Fruit fly (Drosophila melanogaster) whole organism, embryonic: ENCODE data around the gene CG46059.
A peak's percentile ranks its signal among the peaks of the same experiment; 100 is the strongest.

ENCODE experiments used
- BEAF-32 ChIP-seq: fragments of 200-800 bp; sonication (Bioruptor generic); optimal IDR thresholded peaks from 3 replicates; lab custom pipeline; 2017; ENCODE audit warnings: missing biosample characterization, missing genetic modification characterization, mild to moderate bottlenecking, moderate library complexity, missing genetic modification reagents
- BtbVII ChIP-seq: fragments of 200-800 bp; sonication (Bioruptor generic); optimal IDR thresholded peaks from 3 replicates; lab custom pipeline; 2017; ENCODE audit warnings: missing biosample characterization, mild to moderate bottlenecking, missing genetic modification characterization
- CG10267 ChIP-seq: fragments of 200-800 bp; sonication (Bioruptor generic); optimal IDR thresholded peaks from 2 replicates; lab custom pipeline; 2018; ENCODE audit warnings: missing biosample characterization, mild to moderate bottlenecking, missing genetic modification characterization, moderate library complexity
- CG10979 ChIP-seq: fragments of 200-800 bp; sonication (Bioruptor generic); optimal IDR thresholded peaks from 2 replicates; lab custom pipeline; 2018; ENCODE audit warnings: missing biosample characterization, mild to moderate bottlenecking, missing genetic modification characterization, moderate library complexity
- CG12391 ChIP-seq: fragments of 200-800 bp; sonication (Bioruptor generic); optimal IDR thresholded peaks from 3 replicates; lab custom pipeline; 2018; ENCODE audit warnings: missing biosample characterization, mild to moderate bottlenecking, missing genetic modification characterization, moderate library complexity
- CG14710 ChIP-seq: fragments of 200-800 bp; sonication (Bioruptor generic); optimal IDR thresholded peaks from 3 replicates; lab custom pipeline; 2019; ENCODE audit warnings: missing biosample characterization, mild to moderate bottlenecking, missing genetic modification characterization, moderate library complexity
- CG14860 ChIP-seq: fragments of 200-800 bp; sonication (Bioruptor generic); IDR thresholded peaks from 3 replicates; pipeline ENCODE4 v1.3.6; 2022; ENCODE audit warnings: missing biosample characterization, missing genetic modification characterization; ENCODE audit not compliant: partially characterized antibody
- CG1529 ChIP-seq: fragments of 200-800 bp; sonication (Bioruptor generic); optimal IDR thresholded peaks from 3 replicates; lab custom pipeline; 2018; ENCODE audit warnings: missing biosample characterization, missing genetic modification characterization
- CG1603 ChIP-seq: fragments of 200-800 bp; sonication (Bioruptor generic); optimal IDR thresholded peaks from 2 replicates; lab custom pipeline; 2019; ENCODE audit warnings: missing biosample characterization, mild to moderate bottlenecking, missing genetic modification characterization, moderate library complexity
- CG1647 ChIP-seq: fragments of 200-800 bp; sonication (Bioruptor generic); optimal IDR thresholded peaks from 3 replicates; lab custom pipeline; 2016; ENCODE audit warnings: missing biosample characterization, missing genetic modification characterization
- CG17361 ChIP-seq: fragments of 200-800 bp; sonication (Bioruptor generic); IDR thresholded peaks from 3 replicates; pipeline ENCODE4 v1.3.6; 2022; ENCODE audit warnings: missing biosample characterization, missing genetic modification characterization
- CG17612 ChIP-seq: fragments of 200-800 bp; sonication (Bioruptor generic); IDR thresholded peaks from 2 replicates; pipeline ENCODE4 v1.3.6; 2022; ENCODE audit warnings: missing biosample characterization, missing genetic modification characterization
- CG18599 ChIP-seq: fragments of 200-800 bp; sonication (Bioruptor generic); optimal IDR thresholded peaks from 3 replicates; lab custom pipeline; 2017; ENCODE audit warnings: missing biosample characterization, missing genetic modification characterization, mild to moderate bottlenecking, moderate library complexity, missing genetic modification reagents
- CG33213 ChIP-seq: fragments of 200-800 bp; sonication (Bioruptor generic); optimal IDR thresholded peaks from 3 replicates; lab custom pipeline; 2016; ENCODE audit warnings: missing biosample characterization, missing genetic modification characterization
- CG34224 ChIP-seq: fragments of 200-800 bp; sonication (Bioruptor generic); IDR thresholded peaks from 3 replicates; pipeline ENCODE4 v1.3.6; 2022; ENCODE audit warnings: missing biosample characterization, missing genetic modification characterization; ENCODE audit not compliant: partially characterized antibody
- CG5245 ChIP-seq: fragments of 200-800 bp; sonication (Bioruptor generic); optimal IDR thresholded peaks from 3 replicates; lab custom pipeline; 2016; ENCODE audit warnings: missing biosample characterization, missing genetic modification characterization
- CG6254 ChIP-seq: fragments of 200-800 bp; sonication (Bioruptor generic); optimal IDR thresholded peaks from 3 replicates; lab custom pipeline; 2017; ENCODE audit warnings: mild to moderate bottlenecking, missing biosample characterization, missing genetic modification reagents, missing genetic modification characterization
- CG8290 ChIP-seq, 3 experiments: fragments of 200-800 bp; sonication (Bioruptor generic); optimal IDR thresholded peaks; 2 replicates each; lab custom pipeline; 2016 to 2019; ENCODE audit warnings: missing biosample characterization in 3 of 3, missing genetic modification characterization in 3 of 3, mild to moderate bottlenecking in 2 of 3, moderate library complexity in 1 of 3
- CHES-1-like ChIP-seq: fragments of 200-800 bp; sonication (Bioruptor generic); optimal IDR thresholded peaks from 2 replicates; lab custom pipeline; 2016; ENCODE audit warnings: missing biosample characterization, missing genetic modification characterization
- CoRest ChIP-seq: fragments of 200-800 bp; sonication (Bioruptor generic); optimal IDR thresholded peaks from 3 replicates; lab custom pipeline; 2018; ENCODE audit warnings: missing biosample characterization, mild to moderate bottlenecking, missing genetic modification characterization, moderate library complexity
- Dp ChIP-seq: fragments of 200-800 bp; sonication (Bioruptor generic); optimal IDR thresholded peaks from 2 replicates; lab custom pipeline; 2018; ENCODE audit warnings: missing biosample characterization, mild to moderate bottlenecking, missing genetic modification characterization, moderate library complexity
- Elba2 ChIP-seq: fragments of 200-800 bp; sonication (Bioruptor generic); optimal IDR thresholded peaks from 3 replicates; lab custom pipeline; 2016; ENCODE audit warnings: missing biosample characterization, missing genetic modification characterization
- Ets97D ChIP-seq: fragments of 200-800 bp; sonication (Bioruptor generic); optimal IDR thresholded peaks from 3 replicates; lab custom pipeline; 2016; ENCODE audit warnings: missing biosample characterization, missing genetic modification characterization
- HLH54F ChIP-seq: fragments of 200-800 bp; sonication (Bioruptor generic); optimal IDR thresholded peaks from 3 replicates; lab custom pipeline; 2016; ENCODE audit warnings: missing biosample characterization, missing genetic modification characterization
- Kr ChIP-seq: fragments of 200-800 bp; sonication (Bioruptor generic); optimal IDR thresholded peaks from 2 replicates; lab custom pipeline; 2017; ENCODE audit warnings: missing biosample characterization, mild to moderate bottlenecking, missing genetic modification characterization
- Lim3 ChIP-seq: fragments of 200-800 bp; sonication (Bioruptor generic); IDR thresholded peaks from 2 replicates; pipeline ENCODE4 v1.3.6; 2022; ENCODE audit warnings: missing biosample characterization, missing genetic modification characterization
- MBD-R2 ChIP-seq: fragments of 200-800 bp; sonication (Bioruptor generic); IDR thresholded peaks from 2 replicates; pipeline ENCODE4 v1.3.6; 2022; ENCODE audit warnings: missing biosample characterization, missing genetic modification characterization
- Meics ChIP-seq: fragments of 200-800 bp; sonication (Bioruptor generic); optimal IDR thresholded peaks from 2 replicates; lab custom pipeline; 2017; ENCODE audit warnings: missing biosample characterization, mild to moderate bottlenecking, missing genetic modification characterization
- Myb ChIP-seq: fragments of 200-800 bp; sonication (Bioruptor generic); optimal IDR thresholded peaks from 2 replicates; lab custom pipeline; 2016; ENCODE audit warnings: missing biosample characterization, missing genetic modification characterization
- NC2α ChIP-seq: fragments of 200-800 bp; sonication (Bioruptor generic); optimal IDR thresholded peaks from 2 replicates; lab custom pipeline; 2016; ENCODE audit warnings: missing biosample characterization, missing genetic modification characterization
- Ravus ChIP-seq: fragments of 200-800 bp; sonication (Bioruptor generic); IDR thresholded peaks from 2 replicates; pipeline ENCODE4 v1.3.6; 2022; ENCODE audit warnings: missing biosample characterization, missing genetic modification characterization
- Six4 ChIP-seq: fragments of 200-800 bp; sonication (Bioruptor generic); optimal IDR thresholded peaks from 2 replicates; lab custom pipeline; 2016; ENCODE audit warnings: missing biosample characterization, missing genetic modification characterization
- caup ChIP-seq: fragments of 200-800 bp; sonication (Bioruptor generic); optimal IDR thresholded peaks from 3 replicates; lab custom pipeline; 2017; ENCODE audit warnings: missing biosample characterization, mild to moderate bottlenecking, missing genetic modification characterization, moderate library complexity; ENCODE audit not compliant: severe bottlenecking
- chm ChIP-seq: fragments of 200-800 bp; sonication (Bioruptor generic); IDR thresholded peaks from 2 replicates; pipeline ENCODE4 v1.3.6; 2022; ENCODE audit warnings: missing biosample characterization, missing genetic modification characterization
- crp ChIP-seq, 2 experiments: fragments of 200-800 bp; sonication (Bioruptor generic); optimal IDR thresholded peaks; 2 replicates in 1 of 2; 3 replicates in 1 of 2; lab custom pipeline; 2017; ENCODE audit warnings: missing biosample characterization in 2 of 2, missing genetic modification characterization in 2 of 2, mild to moderate bottlenecking in 1 of 2, moderate library complexity in 1 of 2
- dysf ChIP-seq: fragments of 200-800 bp; sonication (Bioruptor generic); IDR thresholded peaks from 3 replicates; pipeline ENCODE4 v1.3.6; 2022; ENCODE audit warnings: missing biosample characterization, missing genetic modification characterization
- fd96Cb ChIP-seq: fragments of 200-800 bp; sonication (Bioruptor generic); optimal IDR thresholded peaks from 2 replicates; lab custom pipeline; 2018; ENCODE audit warnings: missing biosample characterization, mild to moderate bottlenecking, missing genetic modification characterization, moderate library complexity
- grau ChIP-seq: fragments of 200-800 bp; optimal IDR thresholded peaks from 3 replicates; lab custom pipeline; 2019; ENCODE audit warnings: missing biosample characterization, mild to moderate bottlenecking, missing genetic modification characterization, moderate library complexity
- gro ChIP-seq: fragments of 200-800 bp; sonication (Bioruptor generic); optimal IDR thresholded peaks from 2 replicates; lab custom pipeline; 2016; ENCODE audit warnings: missing biosample characterization, missing genetic modification characterization
- hkb ChIP-seq, 2 experiments: fragments of 200-800 bp in 1 of 2; fragments of >200 bp in 1 of 2; sonication (Bioruptor generic) in 1 of 2; IDR thresholded peaks in 1 of 2; optimal IDR thresholded peaks in 1 of 2; 2 replicates each; pipeline versions ENCODE4 v1.3.6 to Lab custom; 2017 to 2022; ENCODE audit warnings: missing biosample characterization in 1 of 2, missing genetic modification characterization in 1 of 2
- hth ChIP-seq: fragments of >200 bp; optimal IDR thresholded peaks from 2 replicates; lab custom pipeline; 2017; ENCODE audit warnings: inconsistent platforms
- ken ChIP-seq: fragments of 200-800 bp; sonication (Bioruptor generic); IDR thresholded peaks from 3 replicates; pipeline ENCODE4 v1.3.6; 2022; ENCODE audit warnings: missing biosample characterization, missing genetic modification characterization
- sens ChIP-seq: fragments of 200-800 bp; sonication (Bioruptor generic); peaks from one replicate; lab custom pipeline; 2016; ENCODE audit warnings: missing biosample characterization, missing genetic modification characterization
- stwl ChIP-seq: fragments of 200-800 bp; sonication (Bioruptor generic); optimal IDR thresholded peaks from 3 replicates; lab custom pipeline; 2018; ENCODE audit warnings: missing biosample characterization, mild to moderate bottlenecking, missing genetic modification characterization, moderate library complexity
- unpg ChIP-seq: fragments of 200-800 bp; sonication (Bioruptor generic); optimal IDR thresholded peaks from 3 replicates; lab custom pipeline; 2018; ENCODE audit warnings: missing biosample characterization, mild to moderate bottlenecking, missing genetic modification characterization, moderate library complexity
- wek ChIP-seq: fragments of 200-800 bp; sonication (Bioruptor generic); optimal IDR thresholded peaks from 3 replicates; lab custom pipeline; 2018; ENCODE audit warnings: missing biosample characterization, mild to moderate bottlenecking, missing genetic modification characterization, moderate library complexity
- wor ChIP-seq: fragments of 200-800 bp; sonication (Bioruptor generic); IDR thresholded peaks from 2 replicates; pipeline ENCODE4 v1.3.6; 2022; ENCODE audit warnings: missing biosample characterization, missing genetic modification characterization
- zen ChIP-seq: fragments of 200-800 bp; sonication (Bioruptor generic); optimal IDR thresholded peaks from 3 replicates; lab custom pipeline; 2018; ENCODE audit warnings: missing biosample characterization, mild to moderate bottlenecking, missing genetic modification characterization, moderate library complexity

Gene CG46059

DNA sequence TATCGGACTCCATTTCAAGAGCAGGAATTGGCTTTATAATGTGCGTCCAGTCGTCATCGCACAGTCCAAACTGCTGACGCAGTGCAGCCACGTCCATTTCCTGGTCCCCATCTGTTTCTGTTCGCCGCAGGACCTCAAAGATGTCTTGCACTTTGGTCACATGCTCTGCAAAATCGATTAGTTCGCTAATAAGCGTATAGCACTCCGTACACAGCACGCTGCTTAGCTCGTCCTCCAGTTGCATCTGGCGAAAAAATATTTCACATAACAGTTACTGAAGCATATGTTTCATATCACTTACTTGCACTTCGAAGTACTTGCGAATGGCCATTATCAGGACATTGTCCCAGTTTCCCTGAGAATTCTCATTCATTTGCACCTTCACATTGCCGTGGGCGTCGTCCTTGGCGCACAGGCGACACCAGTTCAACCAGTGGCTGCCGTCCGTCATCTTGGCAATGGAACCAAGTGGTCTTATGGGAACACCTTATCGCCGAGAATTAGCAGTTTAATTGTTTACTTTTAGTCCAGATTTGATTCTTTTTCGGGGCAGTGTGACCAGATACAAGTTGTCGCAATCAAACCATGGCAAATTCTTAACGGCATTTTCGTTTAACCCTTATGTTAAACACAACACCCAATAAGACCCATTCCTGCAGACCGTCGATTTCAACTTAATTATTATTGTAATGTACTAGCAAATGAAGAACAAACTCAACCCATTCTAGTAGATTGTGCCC, 2.3 kb downstream of the CG46059 start, which contains the start of gene CG17568 (continued):
- TF ChIP-seq Kr (GFP tag; lab: Kevin White, UChicago), result no peak
- peak; percentile 2 for TF ChIP-seq CG1647 (GFP tag; lab: Kevin White, UChicago)
- no peak for TF ChIP-seq crp (GFP tag; optimal IDR thresholded peaks at IDR 0.05; lab: Kevin White, UChicago)
- TF ChIP-seq CG6254 (GFP tag; lab: Kevin White, UChicago), result peak; percentile 81
- TF ChIP-seq Ravus (GFP tag; lab: Robert Waterston, UW), result no peak
- 0 out of 3 replicates have a peak, but pooled peaks have one; percentile 9 for TF ChIP-seq CG17361 (GFP tag; lab: Robert Waterston, UW)
- TF ChIP-seq Dp (GFP tag; lab: Kevin White, UChicago), result peak; percentile 17
- peak; percentile 16 for TF ChIP-seq CHES-1-like (GFP tag; lab: Kevin White, UChicago)
- TF ChIP-seq CG1529 (GFP tag; lab: Kevin White, UChicago), result no peak
- TF ChIP-seq CG8290 (GFP tag; optimal IDR thresholded peaks at IDR 0.05; lab: Kevin White, UChicago), result peak; percentile 35
- TF ChIP-seq CG8290 (tag; optimal IDR thresholded peaks at IDR 0.05; lab: Kevin White, UChicago), result no peak
- TF ChIP-seq MBD-R2 (GFP tag; lab: Robert Waterston, UW), result peak; percentile 91
- peak; percentile 81 for TF ChIP-seq Myb (GFP tag; lab: Kevin White, UChicago)
- no peak for TF ChIP-seq hkb (optimal IDR thresholded peaks at IDR 0.05; lab: Kevin White, UChicago)
- TF ChIP-seq hkb (GFP tag; IDR thresholded peaks at IDR 0.05; lab: Robert Waterston, UW), result no peak; the same call in 1 of the 2 replicates
- peak; percentile 29 for TF ChIP-seq CG12391 (tag; lab: Kevin White, UChicago)
- TF ChIP-seq grau (tag; lab: Kevin White, UChicago), result peak; percentile 16
- TF ChIP-seq Elba2 (GFP tag; lab: Kevin White, UChicago), result peak; percentile 76
- TF ChIP-seq CG33213 (GFP tag; lab: Kevin White, UChicago), result peak; percentile 54
- TF ChIP-seq Ets97D (GFP tag; lab: Kevin White, UChicago), result peak; percentile 45
- no peak for TF ChIP-seq Lim3
- peak; percentile 18 for TF ChIP-seq CG14710 (tag; lab: Kevin White, UChicago)
- no peak for TF ChIP-seq wor
- TF ChIP-seq CG14860, result no peak
- no peak for TF ChIP-seq ken
- TF ChIP-seq CG1603 (tag; lab: Kevin White, UChicago), result peak; percentile 67
- TF ChIP-seq CG34224 (GFP tag; lab: Robert Waterston, UW), result 0 out of 3 replicates have a peak, but pooled peaks have one; percentile 50
- TF ChIP-seq CG10267 (tag; lab: Kevin White, UChicago), result peak; percentile 19
- no peak for TF ChIP-seq NC2α (GFP tag; lab: Kevin White, UChicago)
- peak; percentile 94 for TF ChIP-seq stwl (tag; lab: Kevin White, UChicago)
- no peak for TF ChIP-seq unpg (GFP tag; lab: Kevin White, UChicago)
- no peak for TF ChIP-seq dysf (GFP tag; lab: Robert Waterston, UW)
- TF ChIP-seq sens (GFP tag; lab: Kevin White, UChicago), result peak; percentile 85
- TF ChIP-seq CG10979 (tag; lab: Kevin White, UChicago), result peak; percentile 3
- TF ChIP-seq CoRest (tag; lab: Kevin White, UChicago), result no peak
- TF ChIP-seq CG18599, result no peak
- no peak for TF ChIP-seq wek (GFP tag; lab: Kevin White, UChicago)
- TF ChIP-seq HLH54F (GFP tag; lab: Kevin White, UChicago), result peak; percentile 3
- peak; percentile 35 for TF ChIP-seq gro
- TF ChIP-seq zen (tag; lab: Kevin White, UChicago), result peak; percentile 34
- TF ChIP-seq BEAF-32 (GFP tag; lab: Kevin White, UChicago), result peak; percentile 2
- TF ChIP-seq fd96Cb (tag; lab: Kevin White, UChicago), result no peak
- TF ChIP-seq BtbVII, result no peak
- no peak for TF ChIP-seq Six4 (GFP tag; lab: Kevin White, UChicago)
- TF ChIP-seq chm (GFP tag; lab: Robert Waterston, UW), result no peak
- TF ChIP-seq Meics (GFP tag; lab: Kevin White, UChicago), result no peak
- TF ChIP-seq caup (GFP tag; lab: Kevin White, UChicago), result no peak
- no peak for TF ChIP-seq CG5245 (GFP tag; lab: Kevin White, UChicago)
- TF ChIP-seq CG17612 (GFP tag; lab: Robert Waterston, UW), result no peak
- TF ChIP-seq hth (lab: Kevin White, UChicago), result no peak
